Worm (Caenorhabditis elegans) whole organism, L1 larva: ENCODE measurements around the gene nhl-2.

Experiments used
- C04F5.9 ChIP-seq: sonication (generic microtip); optimal IDR thresholded peaks from 2 replicates; lab custom pipeline; 2016; ENCODE audit warnings: missing genetic modification characterization, missing compliant biosample characterization
- C16A3.4 ChIP-seq: fragments of 150-350 bp; optimal IDR thresholded peaks from 2 replicates; lab custom pipeline; 2014; ENCODE audit warnings: missing biosample characterization, missing genetic modification characterization
- C34B4.2 ChIP-seq: sonication (generic microtip); optimal IDR thresholded peaks from 2 replicates; lab custom pipeline; 2017; ENCODE audit warnings: mild to moderate bottlenecking, missing genetic modification characterization, missing compliant biosample characterization
- F16B12.6 ChIP-seq: fragments of 150-350 bp; optimal IDR thresholded peaks from 2 replicates; lab custom pipeline; 2014; ENCODE audit warnings: missing biosample characterization, missing genetic modification characterization
- aha-1 ChIP-seq: fragments of 150-350 bp; optimal IDR thresholded peaks from 2 replicates; lab custom pipeline; 2014; ENCODE audit warnings: missing biosample characterization, missing genetic modification characterization
- alr-1 ChIP-seq: fragments of 200-800 bp; sonication (Bioruptor generic); optimal IDR thresholded peaks from 2 replicates; lab custom pipeline; 2018; ENCODE audit warnings: borderline replicate concordance, mild to moderate bottlenecking, missing genetic modification characterization, missing compliant biosample characterization
- ama-1 ChIP-seq: fragments of 150-350 bp; optimal IDR thresholded peaks from 2 replicates; lab custom pipeline; 2014
- ceh-88 ChIP-seq: fragments of 200-800 bp; sonication (Bioruptor generic); IDR thresholded peaks from 2 replicates; pipeline ENCODE4 v1.3.6; 2022; ENCODE audit warnings: missing genetic modification characterization, missing compliant biosample characterization
- dpl-1 ChIP-seq, 3 experiments: fragments of 150-350 bp in 2 of 3; sonication (generic microtip) in 1 of 3; optimal IDR thresholded peaks; 2 replicates each; lab custom pipeline; 2014 to 2017; ENCODE audit warnings: missing biosample characterization in 3 of 3, missing genetic modification characterization in 3 of 3, missing genetic modification reagents in 3 of 3
- dsc-1 ChIP-seq: sonication (generic microtip); optimal IDR thresholded peaks from 2 replicates; lab custom pipeline; 2016; ENCODE audit warnings: mild to moderate bottlenecking, missing genetic modification characterization, missing compliant biosample characterization
- elt-2 ChIP-seq: sonication (generic microtip); optimal IDR thresholded peaks from 2 replicates; lab custom pipeline; 2016; ENCODE audit warnings: missing genetic modification characterization, mild to moderate bottlenecking, inconsistent platforms, missing compliant biosample characterization, missing genetic modification reagents
- elt-3 ChIP-seq, 6 experiments: fragments of 150-350 bp in 1 of 6; sonication (generic microtip); optimal IDR thresholded peaks; 2 replicates each; lab custom pipeline; 2017 to 2018; ENCODE audit warnings: missing biosample characterization in 6 of 6, missing genetic modification characterization in 6 of 6, inconsistent platforms in 1 of 6
- ets-5 ChIP-seq: fragments of 200-800 bp; sonication (Bioruptor generic); IDR thresholded peaks from 2 replicates; pipeline ENCODE4 v1.3.6; 2022; ENCODE audit warnings: missing genetic modification characterization, missing compliant biosample characterization
- fkh-4 ChIP-seq: sonication (generic microtip); optimal IDR thresholded peaks from 2 replicates; lab custom pipeline; 2016; ENCODE audit warnings: missing compliant biosample characterization, missing genetic modification characterization, borderline replicate concordance
- fkh-8 ChIP-seq: sonication (generic microtip); optimal IDR thresholded peaks from 2 replicates; lab custom pipeline; 2016; ENCODE audit warnings: mild to moderate bottlenecking, missing genetic modification characterization, missing compliant biosample characterization
- fos-1 ChIP-seq: fragments of 150-350 bp; optimal IDR thresholded peaks from 2 replicates; lab custom pipeline; 2014; ENCODE audit warnings: missing biosample characterization, missing genetic modification characterization
- grh-1 ChIP-seq: fragments of 200-800 bp; sonication (Bioruptor generic); IDR thresholded peaks from 2 replicates; pipeline ENCODE4 v1.3.6; 2022; ENCODE audit warnings: missing genetic modification reagents, missing genetic modification characterization, missing compliant biosample characterization
- hpl-2 ChIP-seq: fragments of 150-350 bp; optimal IDR thresholded peaks from 2 replicates; lab custom pipeline; 2014; ENCODE audit warnings: missing biosample characterization, missing genetic modification reagents, missing genetic modification characterization
- irx-1 ChIP-seq: sonication (generic microtip); optimal IDR thresholded peaks from 2 replicates; lab custom pipeline; 2016; ENCODE audit warnings: missing genetic modification characterization, missing compliant biosample characterization
- isw-1 ChIP-seq: fragments of 200-800 bp; sonication (Bioruptor generic); IDR thresholded peaks from 2 replicates; pipeline ENCODE4 v1.3.6; 2022; ENCODE audit warnings: missing genetic modification characterization, missing compliant biosample characterization
- lin-13 ChIP-seq: fragments of 150-350 bp; optimal IDR thresholded peaks from 2 replicates; lab custom pipeline; 2014; ENCODE audit warnings: missing biosample characterization, missing genetic modification reagents, missing genetic modification characterization
- lin-14 ChIP-seq: fragments of 200-800 bp; sonication (Bioruptor generic); optimal IDR thresholded peaks from 2 replicates; lab custom pipeline; 2018; ENCODE audit warnings: mild to moderate bottlenecking, missing genetic modification characterization, moderate library complexity, missing compliant biosample characterization
- lin-35 ChIP-seq, 2 experiments: fragments of 150-350 bp; optimal IDR thresholded peaks; 2 replicates each; lab custom pipeline; 2014; ENCODE audit warnings: missing biosample characterization in 2 of 2, missing genetic modification characterization in 2 of 2, missing genetic modification reagents in 2 of 2
- mab-9 ChIP-seq: fragments of 200-800 bp; sonication (Bioruptor generic); IDR thresholded peaks from 2 replicates; pipeline ENCODE4 v1.3.6; 2022; ENCODE audit warnings: missing genetic modification reagents, missing genetic modification characterization, missing compliant biosample characterization
- mdl-1 ChIP-seq, 2 experiments: fragments of 150-350 bp; optimal IDR thresholded peaks; 2 replicates each; lab custom pipeline; 2014 to 2017; ENCODE audit warnings: missing biosample characterization in 2 of 2, missing genetic modification characterization in 2 of 2, inconsistent platforms in 1 of 2
- mef-2 ChIP-seq: fragments of 150-350 bp; optimal IDR thresholded peaks from 2 replicates; lab custom pipeline; 2014; ENCODE audit warnings: missing biosample characterization, missing genetic modification characterization
- nhr-11 ChIP-seq: fragments of 150-350 bp; optimal IDR thresholded peaks from 2 replicates; lab custom pipeline; 2014; ENCODE audit warnings: missing biosample characterization, missing genetic modification characterization
- nhr-19 ChIP-seq: fragments of 200-800 bp; sonication (Bioruptor generic); conservative IDR thresholded peaks from 2 replicates; pipeline ENCODE4 v1.3.6; 2022; ENCODE audit warnings: missing genetic modification characterization, missing compliant biosample characterization
- nhr-28 ChIP-seq: fragments of 150-350 bp; optimal IDR thresholded peaks from 2 replicates; lab custom pipeline; 2014; ENCODE audit warnings: missing biosample characterization, missing genetic modification characterization
- nhr-47 ChIP-seq: sonication (generic microtip); optimal IDR thresholded peaks from 2 replicates; lab custom pipeline; 2016; ENCODE audit warnings: mild to moderate bottlenecking, missing genetic modification characterization, moderate library complexity, missing compliant biosample characterization
- nhr-71 ChIP-seq: sonication (generic microtip); optimal IDR thresholded peaks from 2 replicates; lab custom pipeline; 2016; ENCODE audit warnings: mild to moderate bottlenecking, missing genetic modification characterization, moderate library complexity, missing compliant biosample characterization
- nhr-76 ChIP-seq: sonication (generic microtip); optimal IDR thresholded peaks from 2 replicates; lab custom pipeline; 2017; ENCODE audit warnings: missing biosample characterization, missing genetic modification characterization
- nhr-77 ChIP-seq: fragments of 150-350 bp; optimal IDR thresholded peaks from 2 replicates; lab custom pipeline; 2014; ENCODE audit warnings: missing biosample characterization, missing genetic modification characterization
- nhr-84 ChIP-seq: sonication (generic microtip); optimal IDR thresholded peaks from 2 replicates; lab custom pipeline; 2017; ENCODE audit warnings: missing biosample characterization, missing genetic modification characterization
- nhr-85 ChIP-seq: sonication (generic microtip); peaks from one replicate; lab custom pipeline; 2016; ENCODE audit warnings: missing genetic modification characterization, inconsistent platforms, missing compliant biosample characterization
- skn-1 ChIP-seq: fragments of 150-350 bp; optimal IDR thresholded peaks from 2 replicates; lab custom pipeline; 2014; ENCODE audit warnings: missing biosample characterization, missing genetic modification characterization
- snpc-4 ChIP-seq: fragments of 150-350 bp; optimal IDR thresholded peaks from 2 replicates; lab custom pipeline; 2014; ENCODE audit warnings: missing biosample characterization, missing genetic modification characterization
- snu-23 ChIP-seq: sonication (generic microtip); optimal IDR thresholded peaks from 2 replicates; lab custom pipeline; 2016; ENCODE audit warnings: missing genetic modification characterization, missing compliant biosample characterization
- sox-4 ChIP-seq: sonication (generic microtip); optimal IDR thresholded peaks from 2 replicates; lab custom pipeline; 2016; ENCODE audit warnings: missing genetic modification characterization, missing compliant biosample characterization
- swsn-7 ChIP-seq: sonication (generic microtip); optimal IDR thresholded peaks from 2 replicates; lab custom pipeline; 2016; ENCODE audit warnings: missing genetic modification characterization, missing compliant biosample characterization
- tbx-2 ChIP-seq: sonication (generic microtip); optimal IDR thresholded peaks from 2 replicates; lab custom pipeline; 2016; ENCODE audit warnings: missing genetic modification characterization, missing compliant biosample characterization
- tlp-1 ChIP-seq: fragments of 150-350 bp; optimal IDR thresholded peaks from 2 replicates; lab custom pipeline; 2014; ENCODE audit warnings: missing biosample characterization, missing genetic modification characterization
- unc-30 ChIP-seq: sonication (generic microtip); optimal IDR thresholded peaks from 2 replicates; lab custom pipeline; 2017; ENCODE audit warnings: missing biosample characterization, missing genetic modification characterization
- unc-62 ChIP-seq: fragments of 150-350 bp; optimal IDR thresholded peaks from 2 replicates; lab custom pipeline; 2014; ENCODE audit warnings: missing biosample characterization, missing genetic modification reagents, missing genetic modification characterization
- unc-86 ChIP-seq: sonication (generic microtip); optimal IDR thresholded peaks from 2 replicates; lab custom pipeline; 2016; ENCODE audit warnings: missing genetic modification characterization, missing compliant biosample characterization
- vab-15 ChIP-seq: sonication (generic microtip); optimal IDR thresholded peaks from 2 replicates; lab custom pipeline; 2017; ENCODE audit warnings: missing genotype, mild to moderate bottlenecking, missing genetic modification characterization, missing compliant biosample characterization
- xbp-1 ChIP-seq: sonication (generic microtip); optimal IDR thresholded peaks from 2 replicates; lab custom pipeline; 2016; ENCODE audit warnings: missing genetic modification characterization, missing compliant biosample characterization
- zip-4 ChIP-seq: fragments of 200-800 bp; sonication (Bioruptor generic); optimal IDR thresholded peaks from 2 replicates; lab custom pipeline; 2018; ENCODE audit warnings: mild to moderate bottlenecking, missing genetic modification characterization, moderate library complexity, missing compliant biosample characterization
- ztf-4 ChIP-seq: fragments of 150-350 bp; optimal IDR thresholded peaks from 2 replicates; lab custom pipeline; 2014; ENCODE audit warnings: missing biosample characterization, missing genetic modification characterization

nhl-2 gene

DNA sequence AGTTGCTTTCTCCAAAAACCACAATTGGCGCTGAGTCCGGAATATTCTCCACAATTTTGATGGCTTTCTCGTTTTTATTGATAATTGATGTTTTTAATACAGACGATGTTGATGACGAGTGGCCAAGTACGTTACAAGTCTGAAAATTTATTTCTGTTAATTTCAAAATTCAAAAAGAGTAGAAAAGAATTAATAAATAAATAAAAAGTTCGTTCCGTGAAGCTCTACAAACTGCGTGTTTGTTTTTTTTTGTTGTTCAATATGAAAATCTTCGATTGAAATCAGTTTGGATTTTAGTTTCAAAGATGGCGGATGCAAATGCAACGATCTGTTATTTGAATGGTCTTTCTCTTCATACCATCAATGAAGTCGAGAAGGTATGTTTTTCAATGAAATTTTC, 12.1 kb upstream of the nhl-2 start, which contains the start of gene F26F4.2:
Gene F26F4.2, plus strand, starts transcription at position 301 of the 400 bp plus-strand sequence.
- TF ChIP-seq nhr-47 (tag; lab: Kevin White, UChicago), result no peak
- no peak for TF ChIP-seq dpl-1 (GFP tag; optimal IDR thresholded peaks at IDR 0.05; lab: Kevin White, UChicago)

DNA sequence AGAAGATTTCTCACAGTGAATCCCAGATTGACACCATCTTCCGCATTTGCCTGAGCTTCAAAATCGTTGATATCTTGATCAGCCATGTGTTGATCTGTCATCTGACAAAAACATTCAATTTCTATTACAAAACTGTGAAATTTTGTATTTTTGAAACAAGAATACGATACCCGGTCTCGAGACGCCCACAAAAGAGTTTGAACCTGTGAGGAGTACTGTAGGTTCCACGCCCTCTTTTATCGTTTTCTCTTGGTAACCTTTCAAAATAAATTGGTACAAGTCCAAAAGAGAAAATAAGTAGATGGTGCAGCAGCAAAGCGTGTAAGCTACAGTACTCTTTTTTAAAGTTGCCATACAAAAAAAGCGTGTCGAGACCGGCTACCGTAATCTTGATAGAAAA, 11.1 kb upstream of the nhl-2 start, which contains the start of gene F26F4.12:
Gene F26F4.12, minus strand, starts transcription at position 101 of the 400 bp plus-strand sequence.
- no peak for TF ChIP-seq dsc-1 (tag; lab: Kevin White, UChicago)

DNA sequence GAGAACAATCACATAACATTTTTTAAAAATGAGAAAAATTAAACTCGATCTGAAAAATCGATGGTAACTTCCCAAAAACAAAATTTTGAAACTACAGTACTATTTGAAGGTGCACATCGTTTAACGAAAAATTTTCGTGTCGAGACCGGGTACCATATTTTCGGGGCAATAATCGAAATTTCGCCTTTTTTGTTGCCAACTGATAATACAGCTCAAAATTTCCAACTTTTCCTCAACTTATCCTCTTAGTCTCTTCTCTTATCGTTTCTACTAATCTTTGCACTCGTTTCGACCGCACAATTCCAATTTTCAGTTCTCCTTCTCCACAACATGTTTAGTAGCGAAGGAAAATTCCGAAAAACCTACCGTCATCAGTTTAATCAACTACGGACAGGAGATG, 8.0 kb upstream of the nhl-2 start, which contains the start of gene rom-1:
Gene rom-1, plus strand, starts transcription at position 301 of the 400 bp plus-strand sequence.
- no peak for TF ChIP-seq skn-1 (tag; lab: Kevin White, UChicago)
- TF ChIP-seq tbx-2, result no peak
- no peak for TF ChIP-seq snpc-4 (tag; lab: Kevin White, UChicago)
- no peak for TF ChIP-seq unc-30 (tag; lab: Kevin White, UChicago)
- TF ChIP-seq nhr-84 (tag; lab: Kevin White, UChicago), result no peak
- no peak for TF ChIP-seq nhr-71 (tag; lab: Kevin White, UChicago)
- TF ChIP-seq zip-4 (GFP tag; lab: Kevin White, UChicago), result no peak
- no peak for TF ChIP-seq snu-23

DNA sequence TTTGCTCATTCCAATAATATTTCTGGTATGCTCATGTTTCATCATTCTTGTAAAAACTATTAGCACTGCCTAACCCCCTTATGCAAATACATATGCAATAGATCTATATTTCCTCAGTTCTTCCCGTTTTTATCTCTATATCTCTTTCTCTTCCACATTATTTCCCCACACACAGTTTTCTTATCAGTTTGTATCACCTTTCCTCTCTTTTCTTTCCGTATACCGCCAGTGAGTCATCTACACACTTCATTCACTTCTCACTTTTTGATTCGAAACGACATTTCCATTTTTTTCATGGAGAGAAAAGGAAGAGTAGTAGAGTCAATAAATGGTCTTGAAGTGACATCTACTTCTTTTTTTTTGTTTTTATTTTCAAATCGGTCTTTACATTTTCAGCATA, 7.5 kb upstream of the nhl-2 start:
- TF ChIP-seq C34B4.2 (tag; lab: Kevin White, UChicago), result no peak
- no peak for TF ChIP-seq nhr-77 (tag; lab: Kevin White, UChicago)
- TF ChIP-seq unc-86 (tag; lab: Kevin White, UChicago), result no peak
- TF ChIP-seq C04F5.9 (tag; lab: Kevin White, UChicago), result no peak
- no peak for TF ChIP-seq nhr-28 (tag; lab: Kevin White, UChicago)
- TF ChIP-seq F16B12.6 (tag; lab: Kevin White, UChicago), result no peak
- TF ChIP-seq isw-1 (GFP tag; lab: Robert Waterston, UW), result no peak
- no peak for TF ChIP-seq irx-1
- TF ChIP-seq elt-3 (tag; optimal IDR thresholded peaks at IDR 0.05; lab: Kevin White, UChicago), result peak in 1 of 6 experiments; percentile 51
- no peak for TF ChIP-seq unc-62 (GFP tag; lab: Kevin White, UChicago)
- TF ChIP-seq nhr-19 (GFP tag; lab: Robert Waterston, UW), result no peak
- no peak for TF ChIP-seq nhr-76
- no peak for TF ChIP-seq fkh-8 (tag; lab: Kevin White, UChicago)
- no peak for TF ChIP-seq mab-9 (GFP tag; lab: Robert Waterston, UW)
- peak; percentile 16 for TF ChIP-seq lin-14 (GFP tag; lab: Kevin White, UChicago)
- TF ChIP-seq aha-1 (tag; lab: Kevin White, UChicago), result no peak
- TF ChIP-seq ets-5 (GFP tag; lab: Robert Waterston, UW), result no peak
- TF ChIP-seq nhr-11 (tag; lab: Kevin White, UChicago), result no peak
- TF ChIP-seq hpl-2 (GFP tag; lab: Kevin White, UChicago), result no peak
- TF ChIP-seq alr-1 (tag; lab: Kevin White, UChicago), result no peak
- no peak for TF ChIP-seq vab-15
- no peak for TF ChIP-seq sox-4
- TF ChIP-seq dpl-1 (GFP tag; optimal IDR thresholded peaks at IDR 0.05; lab: Kevin White, UChicago), result no peak
- TF ChIP-seq snpc-4 (tag; lab: Kevin White, UChicago), result no peak
- TF ChIP-seq ceh-88, result no peak
- TF ChIP-seq C16A3.4 (tag; lab: Kevin White, UChicago), result no peak
- TF ChIP-seq swsn-7 (tag; lab: Kevin White, UChicago), result no peak
- TF ChIP-seq ztf-4 (tag; lab: Kevin White, UChicago), result no peak
- TF ChIP-seq mef-2, result no peak
- TF ChIP-seq grh-1 (GFP tag; lab: Robert Waterston, UW), result no peak
- TF ChIP-seq fkh-4 (tag; lab: Kevin White, UChicago), result no peak
- no peak for TF ChIP-seq tlp-1 (tag; lab: Kevin White, UChicago)
- no peak for TF ChIP-seq mdl-1 (tag; optimal IDR thresholded peaks at IDR 0.05; lab: Kevin White, UChicago)
- no peak for TF ChIP-seq ama-1 (lab: Kevin White, UChicago)
- no peak for TF ChIP-seq fos-1
- TF ChIP-seq lin-35 (GFP tag; optimal IDR thresholded peaks at IDR 0.05; lab: Kevin White, UChicago), result no peak
- TF ChIP-seq nhr-85 (tag; lab: Kevin White, UChicago), result peak; percentile 8
- TF ChIP-seq xbp-1, result no peak
- TF ChIP-seq elt-2 (tag; lab: Kevin White, UChicago), result peak; percentile 32
- TF ChIP-seq nhr-71 (tag; lab: Kevin White, UChicago), result no peak
- TF ChIP-seq lin-13 (GFP tag; lab: Kevin White, UChicago), result no peak
